Fruit fly (Drosophila melanogaster) whole organism, embryonic: ENCODE measurements around the gene CG31029.

Experiments
- Adf1 ChIP-seq: fragments of 200-800 bp; sonication (Bioruptor generic); IDR thresholded peaks from 2 replicates; pipeline ENCODE4 v1.3.6; 2022; ENCODE audit warnings: missing biosample characterization, missing genetic modification characterization
- BtbVII ChIP-seq: fragments of 200-800 bp; sonication (Bioruptor generic); optimal IDR thresholded peaks from 3 replicates; lab custom pipeline; 2017; ENCODE audit warnings: missing biosample characterization, mild to moderate bottlenecking, missing genetic modification characterization
- CG12391 ChIP-seq: fragments of 200-800 bp; sonication (Bioruptor generic); optimal IDR thresholded peaks from 3 replicates; lab custom pipeline; 2018; ENCODE audit warnings: missing biosample characterization, mild to moderate bottlenecking, missing genetic modification characterization, moderate library complexity
- CG13287 ChIP-seq: fragments of 200-800 bp; sonication (Bioruptor generic); IDR thresholded peaks from 2 replicates; pipeline ENCODE4 v1.3.6; 2022; ENCODE audit warnings: missing biosample characterization, missing genetic modification characterization; ENCODE audit not compliant: partially characterized antibody
- CG14441 ChIP-seq: fragments of 200-800 bp; sonication (Bioruptor generic); IDR thresholded peaks from 2 replicates; pipeline ENCODE4 v1.3.6; 2022; ENCODE audit warnings: missing biosample characterization, missing genetic modification characterization
- CG15269 ChIP-seq: fragments of 200-800 bp; sonication (Bioruptor generic); optimal IDR thresholded peaks from 2 replicates; lab custom pipeline; 2018; ENCODE audit warnings: missing biosample characterization, mild to moderate bottlenecking, missing genetic modification characterization, moderate library complexity
- CG17385 ChIP-seq: fragments of 200-800 bp; sonication (Bioruptor generic); optimal IDR thresholded peaks from 3 replicates; lab custom pipeline; 2018; ENCODE audit warnings: missing biosample characterization, mild to moderate bottlenecking, missing genetic modification characterization
- CG17802 ChIP-seq: fragments of 200-800 bp; sonication (Bioruptor generic); optimal IDR thresholded peaks from 2 replicates; lab custom pipeline; 2018; ENCODE audit warnings: missing biosample characterization, mild to moderate bottlenecking, missing genetic modification characterization, moderate library complexity
- CG3163 ChIP-seq: fragments of 200-800 bp; sonication (Bioruptor generic); optimal IDR thresholded peaks from 3 replicates; lab custom pipeline; 2016; ENCODE audit warnings: missing biosample characterization, missing genetic modification characterization
- CG32772 ChIP-seq: fragments of 200-800 bp; sonication (Bioruptor generic); IDR thresholded peaks from 2 replicates; pipeline ENCODE4 v1.3.6; 2022; ENCODE audit warnings: missing biosample characterization, missing genetic modification characterization
- CG34224 ChIP-seq: fragments of 200-800 bp; sonication (Bioruptor generic); IDR thresholded peaks from 3 replicates; pipeline ENCODE4 v1.3.6; 2022; ENCODE audit warnings: missing biosample characterization, missing genetic modification characterization; ENCODE audit not compliant: partially characterized antibody
- CG34376 ChIP-seq: fragments of 200-800 bp; sonication (Bioruptor generic); optimal IDR thresholded peaks from 2 replicates; lab custom pipeline; 2018; ENCODE audit warnings: missing biosample characterization, mild to moderate bottlenecking, missing genetic modification characterization
- CG7839 ChIP-seq: fragments of 200-800 bp; sonication (Bioruptor generic); optimal IDR thresholded peaks from 3 replicates; lab custom pipeline; 2018; ENCODE audit warnings: missing biosample characterization, mild to moderate bottlenecking, missing genetic modification characterization, moderate library complexity
- Camta ChIP-seq: fragments of 200-800 bp; sonication (Bioruptor generic); optimal IDR thresholded peaks from 2 replicates; lab custom pipeline; 2016; ENCODE audit warnings: missing biosample characterization, missing genetic modification characterization
- Deaf1 ChIP-seq: fragments of 200-800 bp; optimal IDR thresholded peaks from 3 replicates; lab custom pipeline; 2019; ENCODE audit warnings: missing biosample characterization, mild to moderate bottlenecking, missing genetic modification characterization, moderate library complexity
- Dll ChIP-seq: fragments of 200-800 bp; sonication (Bioruptor generic); IDR thresholded peaks from 4 replicates; pipeline ENCODE4 v1.3.6; 2022; ENCODE audit warnings: missing biosample characterization, missing genetic modification characterization; ENCODE audit not compliant: partially characterized antibody
- Doc3 ChIP-seq: fragments of 200-800 bp; sonication (Bioruptor generic); IDR thresholded peaks from 3 replicates; pipeline ENCODE4 v1.3.6; 2022; ENCODE audit warnings: missing biosample characterization, missing genetic modification characterization; ENCODE audit not compliant: partially characterized antibody
- Drgx ChIP-seq: fragments of 200-800 bp; sonication (Bioruptor generic); IDR thresholded peaks from 2 replicates; pipeline ENCODE4 v1.3.6; 2022; ENCODE audit warnings: missing biosample characterization, missing genetic modification characterization
- Jarid2 ChIP-seq: fragments of 200-800 bp; sonication (Bioruptor generic); optimal IDR thresholded peaks from 3 replicates; lab custom pipeline; 2017; ENCODE audit warnings: mild to moderate bottlenecking, missing biosample characterization, missing genetic modification reagents, missing genetic modification characterization
- Scr ChIP-seq: fragments of 200-800 bp; sonication (Bioruptor generic); IDR thresholded peaks from 2 replicates; pipeline ENCODE4 v1.3.6; 2022; ENCODE audit warnings: missing biosample characterization, missing genetic modification characterization; ENCODE audit not compliant: partially characterized antibody
- Side ChIP-seq: fragments of 200-800 bp; sonication (Bioruptor generic); optimal IDR thresholded peaks from 2 replicates; lab custom pipeline; 2016; ENCODE audit warnings: missing biosample characterization, missing genetic modification characterization
- Trl ChIP-seq, 3 experiments: fragments of >200 bp in 2 of 3; fragments of 200-800 bp in 1 of 3; sonication (Bioruptor generic) in 1 of 3; optimal IDR thresholded peaks; 2 replicates in 1 of 3; 3 replicates in 2 of 3; lab custom pipeline; 2016 to 2017; ENCODE audit warnings: missing biosample characterization in 1 of 3, missing genetic modification characterization in 1 of 3
- amos ChIP-seq: fragments of 200-800 bp; sonication (Bioruptor generic); IDR thresholded peaks from 2 replicates; pipeline ENCODE4 v1.3.6; 2022; ENCODE audit warnings: missing biosample characterization, missing genetic modification characterization; ENCODE audit not compliant: partially characterized antibody
- ato ChIP-seq: fragments of 200-800 bp; sonication (Bioruptor generic); IDR thresholded peaks from 2 replicates; pipeline ENCODE4 v1.3.6; 2022; ENCODE audit warnings: missing biosample characterization, missing genetic modification characterization; ENCODE audit not compliant: partially characterized antibody
- bbx ChIP-seq: fragments of 200-800 bp; sonication (Bioruptor generic); IDR thresholded peaks from 2 replicates; pipeline ENCODE4 v1.3.6; 2022; ENCODE audit warnings: missing biosample characterization, missing genetic modification characterization; ENCODE audit not compliant: partially characterized antibody
- cas ChIP-seq: fragments of 200-800 bp; sonication (Bioruptor generic); IDR thresholded peaks from 2 replicates; pipeline ENCODE4 v1.3.6; 2022; ENCODE audit warnings: missing biosample characterization, missing genetic modification characterization
- chm ChIP-seq: fragments of 200-800 bp; sonication (Bioruptor generic); IDR thresholded peaks from 2 replicates; pipeline ENCODE4 v1.3.6; 2022; ENCODE audit warnings: missing biosample characterization, missing genetic modification characterization
- corto ChIP-seq: fragments of 200-800 bp; sonication (Bioruptor generic); optimal IDR thresholded peaks from 2 replicates; lab custom pipeline; 2016; ENCODE audit warnings: missing biosample characterization, mild to moderate bottlenecking, missing genetic modification characterization, moderate library complexity
- crc ChIP-seq: fragments of 200-800 bp; sonication (Bioruptor generic); optimal IDR thresholded peaks from 2 replicates; lab custom pipeline; 2016; ENCODE audit warnings: missing biosample characterization, missing genetic modification characterization
- gro ChIP-seq: fragments of 200-800 bp; sonication (Bioruptor generic); optimal IDR thresholded peaks from 2 replicates; lab custom pipeline; 2016; ENCODE audit warnings: missing biosample characterization, missing genetic modification characterization
- hbn ChIP-seq: fragments of 200-800 bp; sonication (Bioruptor generic); IDR thresholded peaks from 2 replicates; pipeline ENCODE4 v1.3.6; 2022; ENCODE audit warnings: missing biosample characterization, missing genetic modification characterization; ENCODE audit not compliant: partially characterized antibody
- inv ChIP-seq: fragments of 200-800 bp; sonication (Bioruptor generic); IDR thresholded peaks from 2 replicates; pipeline ENCODE4 v1.3.6; 2022; ENCODE audit warnings: missing biosample characterization, missing genetic modification characterization; ENCODE audit not compliant: partially characterized antibody
- lbe ChIP-seq: fragments of 200-800 bp; sonication (Bioruptor generic); optimal IDR thresholded peaks from 2 replicates; lab custom pipeline; 2016; ENCODE audit warnings: missing biosample characterization, mild to moderate bottlenecking, missing genetic modification characterization
- nom ChIP-seq: fragments of 200-800 bp; sonication (Bioruptor generic); optimal IDR thresholded peaks from 2 replicates; lab custom pipeline; 2017; ENCODE audit warnings: missing biosample characterization, missing genetic modification characterization, mild to moderate bottlenecking, moderate library complexity, missing genetic modification reagents
- pb ChIP-seq: fragments of 200-800 bp; sonication (Bioruptor generic); optimal IDR thresholded peaks from 3 replicates; lab custom pipeline; 2016; ENCODE audit warnings: missing biosample characterization, missing genetic modification characterization
- so ChIP-seq: fragments of 200-800 bp; sonication (Bioruptor generic); IDR thresholded peaks from 3 replicates; pipeline ENCODE4 v1.3.6; 2022; ENCODE audit warnings: missing biosample characterization, missing genetic modification characterization
- sob ChIP-seq: fragments of 200-800 bp; sonication (Bioruptor generic); IDR thresholded peaks from 2 replicates; pipeline ENCODE4 v1.3.6; 2022; ENCODE audit warnings: missing biosample characterization, missing genetic modification characterization
- sr ChIP-seq: fragments of 200-800 bp; sonication (Bioruptor generic); IDR thresholded peaks from 3 replicates; pipeline ENCODE4 v1.3.6; 2022; ENCODE audit warnings: missing biosample characterization, missing genetic modification characterization
- sug ChIP-seq: fragments of 200-800 bp; optimal IDR thresholded peaks from 2 replicates; lab custom pipeline; 2019; ENCODE audit warnings: missing biosample characterization, mild to moderate bottlenecking, missing genetic modification characterization, moderate library complexity
- tna ChIP-seq: fragments of 200-800 bp; sonication (Bioruptor generic); IDR thresholded peaks from 2 replicates; pipeline ENCODE4 v1.3.6; 2022; ENCODE audit warnings: missing biosample characterization, missing genetic modification characterization; ENCODE audit not compliant: partially characterized antibody
- trem ChIP-seq: fragments of 200-800 bp; optimal IDR thresholded peaks from 3 replicates; lab custom pipeline; 2019; ENCODE audit warnings: missing biosample characterization, mild to moderate bottlenecking, missing genetic modification characterization, moderate library complexity
- unc-4 ChIP-seq: fragments of 200-800 bp; sonication (Bioruptor generic); IDR thresholded peaks from 2 replicates; pipeline ENCODE4 v1.3.6; 2022; ENCODE audit warnings: missing biosample characterization, missing genetic modification characterization; ENCODE audit not compliant: partially characterized antibody
- vvl ChIP-seq: fragments of 200-800 bp; sonication (Bioruptor generic); IDR thresholded peaks from 2 replicates; pipeline ENCODE4 v1.3.6; 2022; ENCODE audit warnings: missing biosample characterization, missing genetic modification characterization
- zen2 ChIP-seq: fragments of 200-800 bp; sonication (Bioruptor generic); IDR thresholded peaks from 3 replicates; pipeline ENCODE4 v1.3.6; 2022; ENCODE audit warnings: missing biosample characterization, missing genetic modification characterization; ENCODE audit not compliant: partially characterized antibody

The CG31029 gene

dm6 chr3R:30100325-30100975 is 31.7 kb downstream of the CG31029 start (continued):
- TF ChIP-seq CG12391 (tag; lab: Kevin White, UChicago) = no peak

dm6 chr3R:30099341-30099871 is 32.8 kb downstream of the CG31029 start:
- TF ChIP-seq CG17802 (tag; lab: Kevin White, UChicago) (no peak), Dll (GFP tag; lab: Robert Waterston, UW) (peak; percentile 46; the same call in 2 of the 4 replicates), Drgx (peak; percentile 77), Adf1 (GFP tag; lab: Robert Waterston, UW) (peak; percentile 80), CG32772 (GFP tag; lab: Robert Waterston, UW) (peak; percentile 74), CG14441 (0 out of 2 replicates have a peak, but pooled peaks have one; percentile 17), chm (GFP tag; lab: Robert Waterston, UW) (peak; percentile 76; the same call in 1 of the 2 replicates), nom (GFP tag; lab: Kevin White, UChicago) (peak; percentile 58), inv (GFP tag; lab: Robert Waterston, UW) (peak; percentile 27; the same call in 1 of the 2 replicates), CG17385 (peak; percentile 7), CG3163 (GFP tag; lab: Kevin White, UChicago) (peak; percentile 5), Doc3 (GFP tag; lab: Robert Waterston, UW) (0 out of 3 replicates have a peak, but pooled peaks have one; percentile 44), so (GFP tag; lab: Robert Waterston, UW) (peak; percentile 28; the same call in 2 of the 3 replicates), ato (GFP tag; lab: Robert Waterston, UW) (peak; percentile 36; the same call in 1 of the 2 replicates), BtbVII (no peak), CG34376 (GFP tag; lab: Kevin White, UChicago) (peak; percentile 59), sr (GFP tag; lab: Robert Waterston, UW) (no peak), CG34224 (peak; percentile 80), pb (GFP tag; lab: Kevin White, UChicago) (no peak), Jarid2 (GFP tag; lab: Kevin White, UChicago) (peak; percentile 25), Side (GFP tag; lab: Kevin White, UChicago) (peak; percentile 22), vvl (GFP tag; lab: Robert Waterston, UW) (peak; percentile 11; the same call in 1 of the 2 replicates), sug (no peak), CG15269 (tag; lab: Kevin White, UChicago) (no peak), Camta (GFP tag; lab: Kevin White, UChicago) (no peak), crc (GFP tag; lab: Kevin White, UChicago) (no peak), CG7839 (no peak), zen2 (GFP tag; lab: Robert Waterston, UW) (peak; percentile 71), hbn (GFP tag; lab: Robert Waterston, UW) (peak; percentile 60), trem (tag; lab: Kevin White, UChicago) (no peak), tna (GFP tag; lab: Robert Waterston, UW) (peak; percentile 28; the same call in 1 of the 2 replicates), Scr (peak; percentile 34; the same call in 1 of the 2 replicates), corto (GFP tag; lab: Kevin White, UChicago) (peak; percentile 9), Trl (optimal IDR thresholded peaks at IDR 0.05; lab: Kevin White, UChicago) (peak; percentile 89 to 96), Trl (GFP tag; optimal IDR thresholded peaks at IDR 0.05; lab: Kevin White, UChicago) (peak; percentile 33), lbe (GFP tag; lab: Kevin White, UChicago) (peak; percentile 14), CG13287 (GFP tag; lab: Robert Waterston, UW) (peak; percentile 76), amos (peak; percentile 44; the same call in 1 of the 2 replicates), unc-4 (GFP tag; lab: Robert Waterston, UW) (peak; percentile 63), cas (GFP tag; lab: Robert Waterston, UW) (no peak), gro (GFP tag; lab: Kevin White, UChicago) (peak; percentile 47), Deaf1 (tag; lab: Kevin White, UChicago) (peak; percentile 46), sob (peak; percentile 21; the same call in 1 of the 2 replicates), bbx (GFP tag; lab: Robert Waterston, UW) (peak; percentile 67; the same call in 1 of the 2 replicates)
